Fruit fly (Drosophila melanogaster) whole organism, embryonic: ENCODE data around the gene RpL6.

Experiments used
- Bgb ChIP-seq: fragments of 200-800 bp; sonication (Bioruptor generic); IDR thresholded peaks from 2 replicates; pipeline ENCODE4 v1.3.6; 2022; ENCODE audit warnings: missing biosample characterization, missing genetic modification characterization; ENCODE audit not compliant: partially characterized antibody
- CG11723 ChIP-seq: fragments of 200-800 bp; sonication (Bioruptor generic); optimal IDR thresholded peaks from 2 replicates; lab custom pipeline; 2017; ENCODE audit warnings: missing biosample characterization, mild to moderate bottlenecking, missing genetic modification characterization
- CG12299 ChIP-seq: fragments of 200-800 bp; sonication (Bioruptor generic); optimal IDR thresholded peaks from 2 replicates; lab custom pipeline; 2018; ENCODE audit warnings: missing biosample characterization, mild to moderate bottlenecking, missing genetic modification characterization
- CG17829 ChIP-seq: fragments of 200-800 bp; optimal IDR thresholded peaks from 2 replicates; lab custom pipeline; 2019; ENCODE audit warnings: missing biosample characterization, mild to moderate bottlenecking, missing genetic modification characterization, moderate library complexity
- CG17912 ChIP-seq: fragments of 200-800 bp; sonication (Bioruptor generic); optimal IDR thresholded peaks from 2 replicates; lab custom pipeline; 2018; ENCODE audit warnings: missing biosample characterization, mild to moderate bottlenecking, missing genetic modification characterization
- CG2712 ChIP-seq: fragments of 200-800 bp; optimal IDR thresholded peaks from 3 replicates; lab custom pipeline; 2019; ENCODE audit warnings: missing biosample characterization, mild to moderate bottlenecking, missing genetic modification characterization, moderate library complexity
- CG32532 ChIP-seq: fragments of 200-800 bp; sonication (Bioruptor generic); IDR thresholded peaks from 2 replicates; pipeline ENCODE4 v1.3.6; 2022; ENCODE audit warnings: missing biosample characterization, missing genetic modification characterization
- CG33557 ChIP-seq: fragments of 200-800 bp; sonication (Bioruptor generic); optimal IDR thresholded peaks from 2 replicates; lab custom pipeline; 2019; ENCODE audit warnings: missing biosample characterization, mild to moderate bottlenecking, missing genetic modification characterization, moderate library complexity
- CG3726 ChIP-seq: fragments of 200-800 bp; sonication (Bioruptor generic); IDR thresholded peaks from 3 replicates; pipeline ENCODE4, ENCODE4 v1.3.6; 2022; ENCODE audit warnings: missing biosample characterization, missing genetic modification characterization
- CG3995 ChIP-seq: fragments of 200-800 bp; sonication (Bioruptor generic); optimal IDR thresholded peaks from 3 replicates; lab custom pipeline; 2016; ENCODE audit warnings: missing biosample characterization, missing genetic modification characterization
- CG4328 ChIP-seq: fragments of 200-800 bp; sonication (Bioruptor generic); optimal IDR thresholded peaks from 3 replicates; lab custom pipeline; 2017; ENCODE audit warnings: missing biosample characterization, missing genetic modification reagents, missing genetic modification characterization
- CG4617 ChIP-seq: fragments of 200-800 bp; sonication (Bioruptor generic); optimal IDR thresholded peaks from 3 replicates; lab custom pipeline; 2016; ENCODE audit warnings: missing biosample characterization, missing genetic modification characterization, borderline replicate concordance
- CG4707 ChIP-seq: fragments of 200-800 bp; sonication (Bioruptor generic); optimal IDR thresholded peaks from 2 replicates; lab custom pipeline; 2018; ENCODE audit warnings: missing biosample characterization, mild to moderate bottlenecking, missing genetic modification characterization, moderate library complexity
- CG6683 ChIP-seq: fragments of 200-800 bp; sonication (Bioruptor generic); optimal IDR thresholded peaks from 2 replicates; lab custom pipeline; 2017; ENCODE audit warnings: missing biosample characterization, mild to moderate bottlenecking, missing genetic modification characterization, missing genetic modification reagents
- CG6689 ChIP-seq: fragments of 200-800 bp; sonication (Bioruptor generic); IDR thresholded peaks from 2 replicates; pipeline ENCODE4 v1.3.6; 2022; ENCODE audit warnings: missing biosample characterization, missing genetic modification characterization
- CG7839 ChIP-seq: fragments of 200-800 bp; sonication (Bioruptor generic); optimal IDR thresholded peaks from 3 replicates; lab custom pipeline; 2018; ENCODE audit warnings: missing biosample characterization, mild to moderate bottlenecking, missing genetic modification characterization, moderate library complexity
- CG8388 ChIP-seq: fragments of 200-800 bp; sonication (Bioruptor generic); optimal IDR thresholded peaks from 2 replicates; lab custom pipeline; 2019; ENCODE audit warnings: missing biosample characterization, mild to moderate bottlenecking, missing genetic modification characterization, moderate library complexity
- CG9609 ChIP-seq: fragments of 200-800 bp; sonication (Bioruptor generic); optimal IDR thresholded peaks from 3 replicates; lab custom pipeline; 2016; ENCODE audit warnings: missing biosample characterization, missing genetic modification characterization
- CG9876 ChIP-seq: fragments of 200-800 bp; sonication (Bioruptor generic); optimal IDR thresholded peaks from 2 replicates; lab custom pipeline; 2016; ENCODE audit warnings: missing biosample characterization, missing genetic modification characterization
- Camta ChIP-seq: fragments of 200-800 bp; sonication (Bioruptor generic); optimal IDR thresholded peaks from 2 replicates; lab custom pipeline; 2016; ENCODE audit warnings: missing biosample characterization, missing genetic modification characterization
- CkIIα-i1 ChIP-seq: fragments of 200-800 bp; sonication (Bioruptor generic); IDR thresholded peaks from 2 replicates; pipeline ENCODE4 v1.3.6; 2022; ENCODE audit warnings: missing biosample characterization, missing genetic modification characterization
- CoRest ChIP-seq: fragments of 200-800 bp; sonication (Bioruptor generic); optimal IDR thresholded peaks from 3 replicates; lab custom pipeline; 2018; ENCODE audit warnings: missing biosample characterization, mild to moderate bottlenecking, missing genetic modification characterization, moderate library complexity
- Deaf1 ChIP-seq: fragments of 200-800 bp; optimal IDR thresholded peaks from 3 replicates; lab custom pipeline; 2019; ENCODE audit warnings: missing biosample characterization, mild to moderate bottlenecking, missing genetic modification characterization, moderate library complexity
- Eip74EF ChIP-seq, 2 experiments: fragments of 200-800 bp in 1 of 2; fragments of >200 bp in 1 of 2; sonication (Bioruptor generic) in 1 of 2; optimal IDR thresholded peaks; 2 replicates each; lab custom pipeline; 2017 to 2019; ENCODE audit warnings: missing biosample characterization in 2 of 2, missing genetic modification characterization in 2 of 2, mild to moderate bottlenecking in 1 of 2, moderate library complexity in 1 of 2
- Lhr ChIP-seq: fragments of 200-800 bp; sonication (Bioruptor generic); optimal IDR thresholded peaks from 3 replicates; lab custom pipeline; 2017; ENCODE audit warnings: mild to moderate bottlenecking, missing biosample characterization, missing genetic modification reagents, missing genetic modification characterization
- Nf-YC ChIP-seq: fragments of 200-800 bp; optimal IDR thresholded peaks from 3 replicates; lab custom pipeline; 2019; ENCODE audit warnings: missing biosample characterization, mild to moderate bottlenecking, missing genetic modification characterization, moderate library complexity
- Oaz ChIP-seq: fragments of 200-800 bp; sonication (Bioruptor generic); IDR thresholded peaks from 2 replicates; pipeline ENCODE4 v1.3.6; 2022; ENCODE audit warnings: missing biosample characterization, missing genetic modification characterization
- Usf ChIP-seq: fragments of 200-800 bp; sonication (Bioruptor generic); optimal IDR thresholded peaks from 2 replicates; lab custom pipeline; 2017; ENCODE audit warnings: missing genotype, missing biosample characterization, missing genetic modification characterization
- Xrp1 ChIP-seq: fragments of 200-800 bp; sonication (Bioruptor generic); IDR thresholded peaks from 2 replicates; pipeline ENCODE4 v1.3.6; 2022; ENCODE audit warnings: missing biosample characterization, missing genetic modification characterization
- ash1 ChIP-seq: fragments of 200-800 bp; sonication (Bioruptor generic); optimal IDR thresholded peaks from 2 replicates; lab custom pipeline; 2018; ENCODE audit warnings: missing biosample characterization, mild to moderate bottlenecking, missing genetic modification characterization
- crol ChIP-seq: fragments of 200-800 bp; sonication (Bioruptor generic); IDR thresholded peaks from 2 replicates; pipeline ENCODE4 v1.3.6; 2022; ENCODE audit warnings: missing biosample characterization, missing genetic modification characterization
- cwo ChIP-seq: fragments of 200-800 bp; sonication (Bioruptor generic); optimal IDR thresholded peaks from 3 replicates; lab custom pipeline; 2017; ENCODE audit warnings: missing biosample characterization, missing genetic modification characterization, mild to moderate bottlenecking, moderate library complexity, missing genetic modification reagents
- dan ChIP-seq: fragments of 200-800 bp; sonication (Bioruptor generic); IDR thresholded peaks from 2 replicates; pipeline ENCODE4 v1.3.6; 2022; ENCODE audit warnings: missing biosample characterization, missing genetic modification characterization
- eyg ChIP-seq: fragments of 200-800 bp; sonication (Bioruptor generic); optimal IDR thresholded peaks from 3 replicates; lab custom pipeline; 2016; ENCODE audit warnings: missing biosample characterization, missing genetic modification characterization
- ftz-f1 ChIP-seq: fragments of 200-800 bp; sonication (Bioruptor generic); optimal IDR thresholded peaks from 2 replicates; lab custom pipeline; 2016; ENCODE audit warnings: missing biosample characterization, missing genetic modification characterization
- jing ChIP-seq: fragments of 200-800 bp; sonication (Bioruptor generic); optimal IDR thresholded peaks from 2 replicates; lab custom pipeline; 2018; ENCODE audit warnings: missing biosample characterization, mild to moderate bottlenecking, missing genetic modification characterization
- kay ChIP-seq: fragments of 200-800 bp; sonication (Bioruptor generic); optimal IDR thresholded peaks from 2 replicates; lab custom pipeline; 2016; ENCODE audit warnings: missing biosample characterization, missing genetic modification characterization
- mld ChIP-seq: fragments of 200-800 bp; sonication (Bioruptor generic); IDR thresholded peaks from 3 replicates; pipeline ENCODE4 v1.3.6; 2022; ENCODE audit warnings: missing biosample characterization, missing genetic modification characterization; ENCODE audit not compliant: partially characterized antibody
- odd ChIP-seq: fragments of 200-800 bp; sonication (Bioruptor generic); optimal IDR thresholded peaks from 2 replicates; lab custom pipeline; 2017; ENCODE audit warnings: missing biosample characterization, mild to moderate bottlenecking, missing genetic modification characterization
- org-1 ChIP-seq: fragments of 200-800 bp; sonication (Bioruptor generic); optimal IDR thresholded peaks from 2 replicates; lab custom pipeline; 2017; ENCODE audit warnings: missing biosample characterization, missing genetic modification characterization
- pho ChIP-seq: fragments of 200-800 bp; sonication (Bioruptor generic); optimal IDR thresholded peaks from 2 replicates; lab custom pipeline; 2016; ENCODE audit warnings: missing biosample characterization, missing genetic modification characterization
- pros ChIP-seq: fragments of 200-800 bp; sonication (Bioruptor generic); optimal IDR thresholded peaks from 3 replicates; lab custom pipeline; 2019; ENCODE audit warnings: missing biosample characterization, mild to moderate bottlenecking, missing genetic modification characterization, moderate library complexity
- psq ChIP-seq: fragments of 200-800 bp; sonication (Bioruptor generic); optimal IDR thresholded peaks from 2 replicates; lab custom pipeline; 2017; ENCODE audit warnings: missing biosample characterization, missing genetic modification characterization
- row ChIP-seq: fragments of 200-800 bp; sonication (Bioruptor generic); IDR thresholded peaks from 3 replicates; pipeline ENCODE4 v1.3.6; 2022; ENCODE audit warnings: missing biosample characterization, missing genetic modification characterization
- sim ChIP-seq: fragments of 200-800 bp; sonication (Bioruptor generic); IDR thresholded peaks from 2 replicates; pipeline ENCODE4 v1.3.6; 2022; ENCODE audit warnings: missing biosample characterization, missing genetic modification characterization
- usp ChIP-seq: fragments of >200 bp; optimal IDR thresholded peaks from 2 replicates; lab custom pipeline; 2017; ENCODE audit warnings: missing biosample characterization, missing genetic modification characterization
- z ChIP-seq: fragments of 200-800 bp; sonication (Bioruptor generic); IDR thresholded peaks from 3 replicates; pipeline ENCODE4 v1.3.6; 2022; ENCODE audit warnings: missing biosample characterization, missing genetic modification characterization
- zfh1 ChIP-seq: fragments of 200-800 bp; sonication (Bioruptor generic); IDR thresholded peaks from 3 replicates; pipeline ENCODE4 v1.3.6; 2022; ENCODE audit warnings: missing biosample characterization, missing genetic modification characterization

The RpL6 gene

DNA sequence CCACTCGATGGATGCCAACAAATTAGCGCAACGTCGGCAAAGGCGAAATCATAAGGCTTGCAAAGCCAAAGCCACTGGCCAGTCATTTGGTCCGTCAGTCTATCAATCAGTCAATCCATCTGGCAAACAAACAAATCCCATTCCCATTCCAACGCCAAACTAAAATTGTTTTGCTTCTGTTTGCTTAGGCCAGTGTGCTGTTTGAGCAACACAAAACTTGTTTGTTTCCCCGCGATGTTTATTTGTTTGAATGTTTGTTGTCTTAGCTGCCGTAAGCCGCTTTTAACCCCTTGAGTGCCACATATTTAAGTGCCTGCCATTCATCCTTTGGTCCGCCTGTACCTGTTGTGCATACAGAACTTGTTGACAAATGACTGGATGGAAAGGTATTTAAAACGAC, 45.1 kb downstream of the RpL6 start (continued):
- TF ChIP-seq Oaz (GFP tag; lab: Robert Waterston, UW) (no peak), CG6689 (GFP tag; lab: Robert Waterston, UW) (peak; percentile 39; the same call in 1 of the 2 replicates)

dm6 chr3R:31548766-31549510, 47.1 kb downstream of the RpL6 start:
- TF ChIP-seq Xrp1 (GFP tag; lab: Robert Waterston, UW) = peak; percentile 40; the same call in 1 of the 2 replicates
- TF ChIP-seq CG2712 (tag; lab: Kevin White, UChicago) = peak; percentile 8
- no peak for TF ChIP-seq Eip74EF (GFP tag; optimal IDR thresholded peaks at IDR 0.05; lab: Kevin White, UChicago)
- TF ChIP-seq CG8388 = no peak
- TF ChIP-seq Lhr (GFP tag; lab: Kevin White, UChicago) = peak; percentile 6
- TF ChIP-seq CG3995 (GFP tag; lab: Kevin White, UChicago) = no peak
- TF ChIP-seq odd = peak; percentile 24
- no peak for TF ChIP-seq kay (GFP tag; lab: Kevin White, UChicago)
- TF ChIP-seq crol = no peak
- no peak for TF ChIP-seq row (GFP tag; lab: Robert Waterston, UW)
- peak; percentile 22 for TF ChIP-seq CG4707 (GFP tag; lab: Kevin White, UChicago)
- no peak for TF ChIP-seq Deaf1 (tag; lab: Kevin White, UChicago)
- no peak for TF ChIP-seq CG4328 (GFP tag; lab: Kevin White, UChicago)
- TF ChIP-seq CG33557 = peak; percentile 58
- TF ChIP-seq Bgb (GFP tag; lab: Robert Waterston, UW) = no peak
- TF ChIP-seq pros (GFP tag; lab: Kevin White, UChicago) = no peak
- TF ChIP-seq CG3726 (GFP tag; lab: Robert Waterston, UW) = no peak
- no peak for TF ChIP-seq CG7839
- TF ChIP-seq CG6683 (GFP tag; lab: Kevin White, UChicago) = no peak
- no peak for TF ChIP-seq CG11723 (GFP tag; lab: Kevin White, UChicago)
- TF ChIP-seq ftz-f1 = no peak
- no peak for TF ChIP-seq CG17829 (tag; lab: Kevin White, UChicago)
- TF ChIP-seq CoRest (tag; lab: Kevin White, UChicago) = no peak
- TF ChIP-seq CkIIα-i1 = no peak
- no peak for TF ChIP-seq CG4617
- TF ChIP-seq CG32532 (GFP tag; lab: Robert Waterston, UW) = no peak
- TF ChIP-seq Usf = no peak
- no peak for TF ChIP-seq CG12299 (tag; lab: Kevin White, UChicago)
- no peak for TF ChIP-seq Nf-YC (tag; lab: Kevin White, UChicago)
- no peak for TF ChIP-seq eyg (GFP tag; lab: Kevin White, UChicago)
- TF ChIP-seq CG17912 (GFP tag; lab: Kevin White, UChicago) = no peak
- no peak for TF ChIP-seq CG9609
- no peak for TF ChIP-seq mld
- TF ChIP-seq cwo (GFP tag; lab: Kevin White, UChicago) = no peak
- TF ChIP-seq zfh1 (GFP tag; lab: Robert Waterston, UW) = no peak
- no peak for TF ChIP-seq psq (GFP tag; lab: Kevin White, UChicago)
- peak; percentile 9 for TF ChIP-seq org-1 (GFP tag; lab: Kevin White, UChicago)
- TF ChIP-seq ash1 (GFP tag; lab: Kevin White, UChicago) = no peak
- no peak for TF ChIP-seq pho (GFP tag; lab: Kevin White, UChicago)
- TF ChIP-seq dan (GFP tag; lab: Robert Waterston, UW) = no peak
- TF ChIP-seq z (GFP tag; lab: Robert Waterston, UW) = no peak
- TF ChIP-seq jing (GFP tag; lab: Kevin White, UChicago) = no peak
- TF ChIP-seq usp = no peak
- no peak for TF ChIP-seq Camta (GFP tag; lab: Kevin White, UChicago)
- TF ChIP-seq CG9876 (GFP tag; lab: Kevin White, UChicago) = no peak
- TF ChIP-seq sim = no peak
